Fruit fly (Drosophila melanogaster): ENCODE results near the gene Polr2J.
A peak's percentile ranks its signal among the peaks of the same experiment; 100 is the strongest.

Gene Polr2J

DNA sequence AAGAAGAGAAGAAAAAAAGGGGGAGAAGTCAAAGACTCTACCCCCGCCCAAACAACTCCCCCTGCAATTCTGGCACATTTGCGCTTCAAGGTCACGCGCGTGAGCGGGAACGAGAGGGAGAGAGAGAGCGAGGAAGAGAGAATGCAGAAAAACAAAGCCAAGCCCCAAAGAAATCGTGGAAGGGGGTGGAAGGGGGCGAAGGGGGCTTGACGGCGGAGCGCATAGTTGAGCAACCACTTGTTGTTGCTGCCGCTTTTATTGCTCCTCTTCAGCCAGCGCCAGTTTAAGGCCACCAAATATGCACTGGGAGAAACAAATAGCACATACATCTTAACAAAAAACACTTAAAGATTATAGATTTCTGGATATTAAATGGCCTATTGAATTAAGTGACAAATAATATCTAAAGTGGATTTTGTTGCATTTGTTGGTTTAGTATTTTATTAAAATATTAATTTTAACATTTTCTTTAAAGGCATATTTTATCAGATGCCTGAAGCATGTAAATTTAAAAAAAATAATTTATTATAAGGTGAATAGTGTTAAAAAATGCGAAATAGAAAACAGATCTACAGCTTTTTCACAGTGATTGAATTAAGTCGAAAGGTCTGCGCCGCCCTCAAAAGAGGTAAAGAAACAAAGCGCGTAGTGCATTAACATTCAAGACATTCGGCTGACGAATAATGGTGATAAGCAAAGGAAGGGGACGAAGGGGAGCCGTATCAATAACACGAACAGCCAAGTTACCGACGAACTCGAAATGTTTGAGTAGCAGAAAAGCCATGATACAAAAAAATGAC lies 19.8 kb upstream of the Polr2J start (continued):
- no peak for TF ChIP-seq D (optimal IDR thresholded peaks at IDR 0.05)
- peak; percentile 96 for TF ChIP-seq D (GFP tag; optimal IDR thresholded peaks at IDR 0.05)
- no peak for TF ChIP-seq CG10565 (GFP tag; optimal IDR thresholded peaks at IDR 0.05)
- peak; percentile 72 for TF ChIP-seq Dip3 (GFP tag; optimal IDR thresholded peaks at IDR 0.05)
- peak; percentile 48 for TF ChIP-seq corto (GFP tag; optimal IDR thresholded peaks at IDR 0.05)
- TF ChIP-seq H2.0 (GFP tag; IDR thresholded peaks at IDR 0.05): peak; percentile 77
- TF ChIP-seq Adf1 (GFP tag; IDR thresholded peaks at IDR 0.05): peak; percentile 47
- peak; percentile 94 for TF ChIP-seq row (GFP tag; IDR thresholded peaks at IDR 0.05)
- TF ChIP-seq h (optimal IDR thresholded peaks at IDR 0.05): no peak
- peak; percentile 54; the same call in 2 of the 3 replicates for TF ChIP-seq zfh1 (GFP tag; IDR thresholded peaks at IDR 0.05)
- peak; percentile 93 for TF ChIP-seq tio (GFP tag; optimal IDR thresholded peaks at IDR 0.05)
- peak; percentile 94 for TF ChIP-seq nau (GFP tag; optimal IDR thresholded peaks at IDR 0.05)
- peak; percentile 52 for TF ChIP-seq sd (tag; optimal IDR thresholded peaks at IDR 0.05)
- peak; percentile 99 for TF ChIP-seq CG13424 (tag; optimal IDR thresholded peaks at IDR 0.05)
- no peak; the same call in 2 of the 3 replicates for TF ChIP-seq CG6175 (GFP tag; IDR thresholded peaks at IDR 0.05)
- peak; percentile 84 for TF ChIP-seq nmo (GFP tag; optimal IDR thresholded peaks at IDR 0.05)
- TF ChIP-seq CG2116 (GFP tag; optimal IDR thresholded peaks at IDR 0.05): peak; percentile 46
- peak; percentile 53 for TF ChIP-seq Atf-2 (GFP tag; optimal IDR thresholded peaks at IDR 0.05)
- TF ChIP-seq Oaz (GFP tag; IDR thresholded peaks at IDR 0.05): peak; percentile 87
- peak; percentile 65 for TF ChIP-seq al (GFP tag; IDR thresholded peaks at IDR 0.05)
- TF ChIP-seq Dek (tag; optimal IDR thresholded peaks at IDR 0.05): peak; percentile 95
- peak; percentile 100 for TF ChIP-seq CG17361 (GFP tag; IDR thresholded peaks at IDR 0.05)
- peak; percentile 86 for TF ChIP-seq Ravus (GFP tag; IDR thresholded peaks at IDR 0.05)
- peak; percentile 83; the same call in 2 of the 3 replicates for TF ChIP-seq ci (GFP tag; IDR thresholded peaks at IDR 0.05)
- peak; percentile 49 for TF ChIP-seq CG8388 (GFP tag; optimal IDR thresholded peaks at IDR 0.05)
- peak; percentile 93; the same call in 2 of the 3 replicates for TF ChIP-seq jigr1 (GFP tag; IDR thresholded peaks at IDR 0.05)
- TF ChIP-seq jumu (GFP tag; optimal IDR thresholded peaks at IDR 0.05): peak; percentile 45
- TF ChIP-seq CG13894 (tag; optimal IDR thresholded peaks at IDR 0.05): peak; percentile 72
- TF ChIP-seq CG10654 (GFP tag; optimal IDR thresholded peaks at IDR 0.05): peak; percentile 95
- peak; percentile 61 for TF ChIP-seq CG10147 (GFP tag; optimal IDR thresholded peaks at IDR 0.05)
- no peak for TF ChIP-seq CG9797 (GFP tag; optimal IDR thresholded peaks at IDR 0.05)
- TF ChIP-seq CG5953 (GFP tag; IDR thresholded peaks at IDR 0.05): peak; percentile 83
- TF ChIP-seq crc (GFP tag; optimal IDR thresholded peaks at IDR 0.05): peak; percentile 9
- peak; percentile 95 for TF ChIP-seq BtbVII (GFP tag; optimal IDR thresholded peaks at IDR 0.05)
- TF ChIP-seq NFAT (GFP tag; IDR thresholded peaks at IDR 0.05): peak; percentile 35; the same call in 1 of the 2 replicates
- TF ChIP-seq ase (GFP tag; IDR thresholded peaks at IDR 0.05): peak; percentile 93
- peak; percentile 94 for TF ChIP-seq lbe (GFP tag; optimal IDR thresholded peaks at IDR 0.05)
- peak; percentile 89 for TF ChIP-seq CG18764 (GFP tag; optimal IDR thresholded peaks at IDR 0.05)
- no peak for TF ChIP-seq Tbp (GFP tag; optimal IDR thresholded peaks at IDR 0.05)
- peak; percentile 63 for TF ChIP-seq onecut (GFP tag; IDR thresholded peaks at IDR 0.05)
- TF ChIP-seq TFAM (GFP tag; optimal IDR thresholded peaks at IDR 0.05): peak; percentile 78
- no peak for TF ChIP-seq Neu2 (GFP tag; optimal IDR thresholded peaks at IDR 0.05; ENCODE audit: borderline replicate concordance)
- peak; percentile 96 for TF ChIP-seq CG34422 (GFP tag; IDR thresholded peaks at IDR 0.05)
- TF ChIP-seq CG10321 (GFP tag; IDR thresholded peaks at IDR 0.05): no peak
- TF ChIP-seq zf30C (GFP tag; optimal IDR thresholded peaks at IDR 0.05): peak; percentile 53
- TF ChIP-seq Hmx (GFP tag; optimal IDR thresholded peaks at IDR 0.05): peak; percentile 48
- no peak for TF ChIP-seq sima (GFP tag; optimal IDR thresholded peaks at IDR 0.05)
- 0 out of 2 replicates have a peak, but pooled peaks have one; percentile 12 for TF ChIP-seq sens-2 (GFP tag; IDR thresholded peaks at IDR 0.05)
- peak; percentile 94 for TF ChIP-seq CG10267 (tag; optimal IDR thresholded peaks at IDR 0.05)
- TF ChIP-seq Stat92E (GFP tag; optimal IDR thresholded peaks at IDR 0.05): no peak
